Fruit fly (Drosophila melanogaster): Measurements from ENCODE around the gene TwdlZ.

TwdlZ gene

dm6 chrX:16691440-16691839, 46.5 kb upstream of the TwdlZ start (continued):
- TF ChIP-seq B-H2 (GFP tag; optimal IDR thresholded peaks at IDR 0.05) (no peak), CG9437 (GFP tag; optimal IDR thresholded peaks at IDR 0.05) (peak; percentile 61), Pdp1 (GFP tag; optimal IDR thresholded peaks at IDR 0.05) (peak; percentile 80 to 85), CG11085 (GFP tag; IDR thresholded peaks at IDR 0.05) (peak; percentile 45; the same call in 1 of the 2 replicates), MBD-R2 (GFP tag; IDR thresholded peaks at IDR 0.05) (peak; percentile 36; the same call in 1 of the 2 replicates), cato (GFP tag; optimal IDR thresholded peaks at IDR 0.05; ENCODE audit: borderline replicate concordance) (peak; percentile 68), Trl (optimal IDR thresholded peaks at IDR 0.05) (no peak), Trl (GFP tag; optimal IDR thresholded peaks at IDR 0.05) (peak; percentile 90), dmrt11E (tag; optimal IDR thresholded peaks at IDR 0.05) (peak; percentile 85), gem (tag; optimal IDR thresholded peaks at IDR 0.05) (peak; percentile 88), HLH54F (GFP tag; optimal IDR thresholded peaks at IDR 0.05) (peak; percentile 66), Dfd (GFP tag; optimal IDR thresholded peaks at IDR 0.05) (no peak), bbx (GFP tag; IDR thresholded peaks at IDR 0.05; ENCODE audit: partially characterized antibody) (no peak), GATAe (GFP tag; conservative IDR thresholded peaks at IDR 0.05) (no peak), D19B (GFP tag; optimal IDR thresholded peaks at IDR 0.05) (no peak), CG2202 (tag; optimal IDR thresholded peaks at IDR 0.05) (peak; percentile 78), CG4282 (GFP tag; optimal IDR thresholded peaks at IDR 0.05) (peak; percentile 61), CG18619 (GFP tag; optimal IDR thresholded peaks at IDR 0.05) (peak; percentile 73), Bgb (GFP tag; IDR thresholded peaks at IDR 0.05; ENCODE audit: partially characterized antibody) (no peak), fd64A (GFP tag; optimal IDR thresholded peaks at IDR 0.05) (peak; percentile 74), CG8924 (tag; optimal IDR thresholded peaks at IDR 0.05) (peak; percentile 83), pita (GFP tag; optimal IDR thresholded peaks at IDR 0.05) (no peak), CG17912 (GFP tag; optimal IDR thresholded peaks at IDR 0.05) (no peak), CG1024 (GFP tag; IDR thresholded peaks at IDR 0.05) (peak; percentile 87), Max (GFP tag; optimal IDR thresholded peaks at IDR 0.05) (peak; percentile 56), pros (GFP tag; optimal IDR thresholded peaks at IDR 0.05) (no peak), ken (GFP tag; IDR thresholded peaks at IDR 0.05) (peak; percentile 89), eyg (GFP tag; optimal IDR thresholded peaks at IDR 0.05) (peak; percentile 69), Nf-YC (tag; optimal IDR thresholded peaks at IDR 0.05) (peak; percentile 1), CG10959 (GFP tag; IDR thresholded peaks at IDR 0.05) (peak; percentile 75), CG2889 (GFP tag; IDR thresholded peaks at IDR 0.05) (peak; percentile 84), CG12942 (GFP tag; optimal IDR thresholded peaks at IDR 0.05) (peak; percentile 83), CG12219 (GFP tag; optimal IDR thresholded peaks at IDR 0.05) (peak; percentile 86), Hmx (GFP tag; optimal IDR thresholded peaks at IDR 0.05) (no peak), CG3838 (GFP tag; optimal IDR thresholded peaks at IDR 0.05) (peak; percentile 59), CG6254 (GFP tag; optimal IDR thresholded peaks at IDR 0.05) (peak; percentile 86), Elba2 (GFP tag; optimal IDR thresholded peaks at IDR 0.05) (no peak), row (GFP tag; IDR thresholded peaks at IDR 0.05) (peak; percentile 88), hb (GFP tag; IDR thresholded peaks at IDR 0.05; ENCODE audit: partially characterized antibody) (no peak), prd (optimal IDR thresholded peaks at IDR 0.05) (no peak), prd (GFP tag; IDR thresholded peaks at IDR 0.05) (peak; percentile 91), hbn (GFP tag; IDR thresholded peaks at IDR 0.05; ENCODE audit: partially characterized antibody) (no peak), btn (GFP tag; optimal IDR thresholded peaks at IDR 0.05) (peak; percentile 81), CG1832 (GFP tag; optimal IDR thresholded peaks at IDR 0.05) (no peak), CG2678 (tag; optimal IDR thresholded peaks at IDR 0.05) (peak; percentile 84), Taf1 (GFP tag; IDR thresholded peaks at IDR 0.05) (0 out of 2 replicates have a peak, but pooled peaks have one; percentile 33), E2f1 (GFP tag; IDR thresholded peaks at IDR 0.05) (peak; percentile 87), tgo (GFP tag; IDR thresholded peaks at IDR 0.05) (peak; percentile 82), odd (GFP tag; optimal IDR thresholded peaks at IDR 0.05) (peak; percentile 62), CG4404 (GFP tag; IDR thresholded peaks at IDR 0.05) (peak; percentile 67), CG2116 (GFP tag; optimal IDR thresholded peaks at IDR 0.05) (peak; percentile 42)

Measured in whole organism, embryonic.